Worm (Caenorhabditis elegans): ENCODE results near the gene grp-1.

- TF ChIP-seq flt-1 (GFP tag; IDR thresholded peaks at IDR 0.05) = no peak
- TF ChIP-seq T22C8.4 (GFP tag; IDR thresholded peaks at IDR 0.05) = no peak
Measured at ce11 chrIII:8066989-8067388, 18.5 kb upstream of the grp-1 start, which contains the start of gene pros-1.

Measured in whole organism, midembryonic.